Fruit fly (Drosophila melanogaster) whole organism, embryonic: Measurements from ENCODE around the gene mib1.

Experiments used
- Abd-B ChIP-seq: fragments of 200-800 bp; sonication (Bioruptor generic); optimal IDR thresholded peaks from 2 replicates; lab custom pipeline; 2018; ENCODE audit warnings: missing biosample characterization, mild to moderate bottlenecking, missing genetic modification characterization, moderate library complexity
- Awh ChIP-seq: fragments of 200-800 bp; sonication (Bioruptor generic); IDR thresholded peaks from 2 replicates; pipeline ENCODE4, ENCODE4 v1.3.6; 2022; ENCODE audit warnings: missing biosample characterization, missing genetic modification characterization
- B-H1 ChIP-seq: fragments of 200-800 bp; sonication (Bioruptor generic); IDR thresholded peaks from 3 replicates; pipeline ENCODE4 v1.3.6; 2022; ENCODE audit warnings: missing biosample characterization, missing genetic modification characterization
- BEAF-32 ChIP-seq: fragments of 200-800 bp; sonication (Bioruptor generic); optimal IDR thresholded peaks from 3 replicates; lab custom pipeline; 2017; ENCODE audit warnings: missing biosample characterization, missing genetic modification characterization, mild to moderate bottlenecking, moderate library complexity, missing genetic modification reagents
- C15 ChIP-seq: fragments of 200-800 bp; sonication (Bioruptor generic); IDR thresholded peaks from 3 replicates; pipeline ENCODE4 v1.3.6; 2022; ENCODE audit warnings: missing biosample characterization, missing genetic modification characterization
- CG1233 ChIP-seq: fragments of 200-800 bp; sonication (Bioruptor generic); optimal IDR thresholded peaks from 4 replicates; lab custom pipeline; 2018; ENCODE audit warnings: missing biosample characterization, mild to moderate bottlenecking, missing genetic modification characterization
- CG12744 ChIP-seq: fragments of 200-800 bp; sonication (Bioruptor generic); optimal IDR thresholded peaks from 2 replicates; lab custom pipeline; 2016; ENCODE audit warnings: missing biosample characterization, missing genetic modification characterization
- CG14965 ChIP-seq: fragments of 200-800 bp; sonication (Bioruptor generic); optimal IDR thresholded peaks from 2 replicates; lab custom pipeline; 2016; ENCODE audit warnings: missing biosample characterization, missing genetic modification characterization, borderline replicate concordance
- CG16815 ChIP-seq: fragments of 200-800 bp; sonication (Bioruptor generic); optimal IDR thresholded peaks from 3 replicates; lab custom pipeline; 2017; ENCODE audit warnings: missing biosample characterization, mild to moderate bottlenecking, missing genetic modification characterization
- CG17186 ChIP-seq: fragments of 200-800 bp; sonication (Bioruptor generic); optimal IDR thresholded peaks from 3 replicates; lab custom pipeline; 2017; ENCODE audit warnings: missing biosample characterization, missing genetic modification reagents, missing genetic modification characterization
- CG18599 ChIP-seq: fragments of 200-800 bp; sonication (Bioruptor generic); optimal IDR thresholded peaks from 3 replicates; lab custom pipeline; 2017; ENCODE audit warnings: missing biosample characterization, missing genetic modification characterization, mild to moderate bottlenecking, moderate library complexity, missing genetic modification reagents
- CG30403 ChIP-seq: fragments of 200-800 bp; sonication (Bioruptor generic); optimal IDR thresholded peaks from 3 replicates; lab custom pipeline; 2016; ENCODE audit warnings: missing biosample characterization, missing genetic modification characterization
- CG31365 ChIP-seq: fragments of 200-800 bp; sonication (Bioruptor generic); optimal IDR thresholded peaks from 2 replicates; lab custom pipeline; 2018; ENCODE audit warnings: missing biosample characterization, mild to moderate bottlenecking, missing genetic modification characterization
- CG31388 ChIP-seq: fragments of 200-800 bp; sonication (Bioruptor generic); optimal IDR thresholded peaks from 2 replicates; lab custom pipeline; 2016; ENCODE audit warnings: missing biosample characterization, missing genetic modification characterization
- CG3407 ChIP-seq: fragments of 200-800 bp; sonication (Bioruptor generic); optimal IDR thresholded peaks from 2 replicates; lab custom pipeline; 2018; ENCODE audit warnings: missing biosample characterization, mild to moderate bottlenecking, missing genetic modification characterization
- CG3726 ChIP-seq: fragments of 200-800 bp; sonication (Bioruptor generic); IDR thresholded peaks from 3 replicates; pipeline ENCODE4, ENCODE4 v1.3.6; 2022; ENCODE audit warnings: missing biosample characterization, missing genetic modification characterization
- CG5245 ChIP-seq: fragments of 200-800 bp; sonication (Bioruptor generic); optimal IDR thresholded peaks from 3 replicates; lab custom pipeline; 2016; ENCODE audit warnings: missing biosample characterization, missing genetic modification characterization
- CG7786 ChIP-seq: fragments of 200-800 bp; sonication (Bioruptor generic); optimal IDR thresholded peaks from 2 replicates; lab custom pipeline; 2016; ENCODE audit warnings: missing biosample characterization, missing genetic modification characterization
- CG9817 ChIP-seq: fragments of 200-800 bp; sonication (Bioruptor generic); optimal IDR thresholded peaks from 2 replicates; lab custom pipeline; 2018; ENCODE audit warnings: missing biosample characterization, mild to moderate bottlenecking, missing genetic modification characterization, moderate library complexity
- Dfd ChIP-seq, 2 experiments: fragments of >200 bp; optimal IDR thresholded peaks; 2 replicates each; lab custom pipeline; 2017; ENCODE audit warnings: missing biosample characterization in 2 of 2, missing genetic modification characterization in 2 of 2
- Dref ChIP-seq: fragments of 200-800 bp; sonication (Bioruptor generic); IDR thresholded peaks from 2 replicates; pipeline ENCODE4 v1.3.6; 2022; ENCODE audit warnings: missing biosample characterization, missing genetic modification characterization
- HHEX ChIP-seq: fragments of 200-800 bp; sonication (Bioruptor generic); optimal IDR thresholded peaks from 3 replicates; lab custom pipeline; 2017; ENCODE audit warnings: missing biosample characterization, mild to moderate bottlenecking, missing genetic modification characterization, missing genetic modification reagents
- HmgZ ChIP-seq: fragments of 200-800 bp; sonication (Bioruptor generic); optimal IDR thresholded peaks from 2 replicates; lab custom pipeline; 2018; ENCODE audit warnings: missing biosample characterization, mild to moderate bottlenecking, missing genetic modification characterization
- Hmx ChIP-seq: fragments of 200-800 bp; sonication (Bioruptor generic); optimal IDR thresholded peaks from 2 replicates; lab custom pipeline; 2016; ENCODE audit warnings: missing biosample characterization, missing genetic modification characterization
- MBD-R2 ChIP-seq: fragments of 200-800 bp; sonication (Bioruptor generic); IDR thresholded peaks from 2 replicates; pipeline ENCODE4 v1.3.6; 2022; ENCODE audit warnings: missing biosample characterization, missing genetic modification characterization
- Mrtf ChIP-seq: fragments of 200-800 bp; sonication (Bioruptor generic); IDR thresholded peaks from 3 replicates; pipeline ENCODE4 v1.3.6; 2022; ENCODE audit warnings: missing biosample characterization, missing genetic modification characterization
- Oli ChIP-seq: fragments of 200-800 bp; sonication (Bioruptor generic); optimal IDR thresholded peaks from 2 replicates; lab custom pipeline; 2018; ENCODE audit warnings: missing biosample characterization, mild to moderate bottlenecking, missing genetic modification characterization, moderate library complexity
- Sin3A ChIP-seq: fragments of >200 bp; optimal IDR thresholded peaks from 2 replicates; lab custom pipeline; 2018
- Xrp1 ChIP-seq: fragments of 200-800 bp; sonication (Bioruptor generic); IDR thresholded peaks from 2 replicates; pipeline ENCODE4 v1.3.6; 2022; ENCODE audit warnings: missing biosample characterization, missing genetic modification characterization
- ab ChIP-seq: fragments of 200-800 bp; sonication (Bioruptor generic); optimal IDR thresholded peaks from 2 replicates; lab custom pipeline; 2016; ENCODE audit warnings: missing biosample characterization, missing genetic modification characterization
- ac ChIP-seq: fragments of 200-800 bp; sonication (Bioruptor generic); optimal IDR thresholded peaks from 3 replicates; lab custom pipeline; 2017; ENCODE audit warnings: missing biosample characterization, mild to moderate bottlenecking, missing genetic modification characterization
- ash1 ChIP-seq: fragments of 200-800 bp; sonication (Bioruptor generic); optimal IDR thresholded peaks from 2 replicates; lab custom pipeline; 2018; ENCODE audit warnings: missing biosample characterization, mild to moderate bottlenecking, missing genetic modification characterization
- bbx ChIP-seq: fragments of 200-800 bp; sonication (Bioruptor generic); IDR thresholded peaks from 2 replicates; pipeline ENCODE4 v1.3.6; 2022; ENCODE audit warnings: missing biosample characterization, missing genetic modification characterization; ENCODE audit not compliant: partially characterized antibody
- br ChIP-seq: fragments of >200 bp; optimal IDR thresholded peaks from 2 replicates; lab custom pipeline; 2017
- cg ChIP-seq: fragments of 200-800 bp; sonication (Bioruptor generic); optimal IDR thresholded peaks from 3 replicates; lab custom pipeline; 2019; ENCODE audit warnings: missing biosample characterization, mild to moderate bottlenecking, missing genetic modification characterization, moderate library complexity
- chinmo ChIP-seq: fragments of 200-800 bp; sonication (Bioruptor generic); IDR thresholded peaks from 4 replicates; pipeline ENCODE4 v1.3.6; 2022; ENCODE audit warnings: missing biosample characterization, missing genetic modification characterization; ENCODE audit not compliant: partially characterized antibody
- ci ChIP-seq: fragments of 200-800 bp; sonication (Bioruptor generic); IDR thresholded peaks from 3 replicates; pipeline ENCODE4 v1.3.6; 2022; ENCODE audit warnings: missing biosample characterization, missing genetic modification characterization
- corto ChIP-seq: fragments of 200-800 bp; sonication (Bioruptor generic); optimal IDR thresholded peaks from 2 replicates; lab custom pipeline; 2016; ENCODE audit warnings: missing biosample characterization, mild to moderate bottlenecking, missing genetic modification characterization, moderate library complexity
- dati ChIP-seq: fragments of 200-800 bp; sonication (Bioruptor generic); IDR thresholded peaks from 2 replicates; pipeline ENCODE4 v1.3.6; 2022; ENCODE audit warnings: missing biosample characterization, missing genetic modification characterization
- emc ChIP-seq: fragments of 200-800 bp; sonication (Bioruptor generic); optimal IDR thresholded peaks from 2 replicates; lab custom pipeline; 2016; ENCODE audit warnings: missing biosample characterization, missing genetic modification characterization
- fd102C ChIP-seq: fragments of 200-800 bp; sonication (Bioruptor generic); optimal IDR thresholded peaks from 2 replicates; lab custom pipeline; 2018; ENCODE audit warnings: missing biosample characterization, mild to moderate bottlenecking, missing genetic modification characterization, moderate library complexity
- grn ChIP-seq: fragments of 200-800 bp; sonication (Bioruptor generic); optimal IDR thresholded peaks from 3 replicates; lab custom pipeline; 2017; ENCODE audit warnings: missing biosample characterization, missing genetic modification characterization
- jumu ChIP-seq: fragments of 200-800 bp; sonication (Bioruptor generic); optimal IDR thresholded peaks from 3 replicates; lab custom pipeline; 2016; ENCODE audit warnings: missing biosample characterization, missing genetic modification characterization
- kni ChIP-seq: fragments of 200-800 bp; sonication (Bioruptor generic); optimal IDR thresholded peaks from 3 replicates; lab custom pipeline; 2017; ENCODE audit warnings: mild to moderate bottlenecking, missing biosample characterization, missing genetic modification reagents, missing genetic modification characterization
- repo ChIP-seq: fragments of 200-800 bp; sonication (Bioruptor generic); optimal IDR thresholded peaks from 2 replicates; lab custom pipeline; 2016; ENCODE audit warnings: missing biosample characterization, missing genetic modification characterization
- salm ChIP-seq: fragments of 200-800 bp; sonication (Bioruptor generic); optimal IDR thresholded peaks from 2 replicates; lab custom pipeline; 2018; ENCODE audit warnings: missing biosample characterization, mild to moderate bottlenecking, missing genetic modification characterization
- slp2 ChIP-seq: fragments of 200-800 bp; sonication (Bioruptor generic); optimal IDR thresholded peaks from 2 replicates; lab custom pipeline; 2016; ENCODE audit warnings: missing biosample characterization, missing genetic modification characterization
- tio ChIP-seq: fragments of 200-800 bp; sonication (Bioruptor generic); optimal IDR thresholded peaks from 2 replicates; lab custom pipeline; 2017; ENCODE audit warnings: missing biosample characterization, missing genetic modification characterization, inconsistent platforms
- vfl ChIP-seq: fragments of 200-800 bp; sonication (Bioruptor generic); optimal IDR thresholded peaks from 2 replicates; lab custom pipeline; 2016; ENCODE audit warnings: missing biosample characterization, missing genetic modification characterization
- wor ChIP-seq: fragments of 200-800 bp; sonication (Bioruptor generic); IDR thresholded peaks from 2 replicates; pipeline ENCODE4 v1.3.6; 2022; ENCODE audit warnings: missing biosample characterization, missing genetic modification characterization
- zen ChIP-seq: fragments of 200-800 bp; sonication (Bioruptor generic); optimal IDR thresholded peaks from 3 replicates; lab custom pipeline; 2018; ENCODE audit warnings: missing biosample characterization, mild to moderate bottlenecking, missing genetic modification characterization, moderate library complexity
- zfh2 ChIP-seq: fragments of 200-800 bp; sonication (Bioruptor generic); optimal IDR thresholded peaks from 2 replicates; lab custom pipeline; 2016; ENCODE audit warnings: missing biosample characterization, missing genetic modification characterization

The mib1 gene

DNA sequence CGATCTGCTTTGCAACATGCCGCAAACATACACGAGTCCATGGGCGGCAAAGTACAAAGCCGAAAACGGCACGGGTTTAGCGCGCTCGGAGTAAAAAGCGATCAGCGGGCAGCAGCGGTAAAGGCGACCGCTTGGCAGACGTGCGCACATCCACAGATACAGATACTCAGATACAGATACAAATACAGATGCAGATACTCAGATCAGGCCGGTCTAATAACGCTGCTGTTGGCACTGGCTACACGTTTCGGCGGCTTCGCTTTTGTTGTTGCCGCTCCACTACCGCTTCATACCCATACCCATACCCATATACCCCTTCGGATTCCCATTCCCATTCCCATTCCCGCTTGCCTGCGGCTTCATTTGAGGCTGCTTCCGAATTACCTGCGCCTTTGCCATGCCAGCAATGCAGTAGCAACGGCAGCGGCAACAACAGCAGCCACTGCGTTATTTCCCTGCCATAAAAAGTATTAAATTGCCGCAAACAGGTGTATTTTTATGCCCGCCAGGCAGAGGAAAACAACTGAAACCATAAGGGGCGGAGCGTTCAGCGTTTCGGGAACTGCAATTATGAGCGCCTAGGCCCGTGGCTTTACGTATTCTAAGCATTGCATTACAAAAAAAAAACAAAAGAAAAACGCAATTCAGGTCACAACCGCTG is 13.5 kb upstream of the mib1 start (continued):
- TF ChIP-seq MBD-R2 (GFP tag; lab: Robert Waterston, UW) = no peak
- no peak for TF ChIP-seq HHEX (GFP tag; lab: Kevin White, UChicago)
- TF ChIP-seq B-H1 (GFP tag; lab: Robert Waterston, UW) = no peak
- TF ChIP-seq slp2 = no peak
- no peak for TF ChIP-seq fd102C
- no peak for TF ChIP-seq HmgZ (tag; lab: Kevin White, UChicago)
- no peak for TF ChIP-seq emc
- TF ChIP-seq vfl (GFP tag; lab: Kevin White, UChicago) = no peak
- TF ChIP-seq salm (tag; lab: Kevin White, UChicago) = no peak
- no peak for TF ChIP-seq ci
- TF ChIP-seq CG7786 (GFP tag; lab: Kevin White, UChicago) = no peak
- peak; percentile 32 for TF ChIP-seq grn (GFP tag; lab: Kevin White, UChicago)
- peak; percentile 91 for TF ChIP-seq kni (GFP tag; lab: Kevin White, UChicago)
- TF ChIP-seq cg (GFP tag; lab: Kevin White, UChicago) = peak; percentile 61
- TF ChIP-seq repo (GFP tag; lab: Kevin White, UChicago) = no peak
- TF ChIP-seq CG3726 (GFP tag; lab: Robert Waterston, UW) = no peak
- no peak for TF ChIP-seq CG16815
- TF ChIP-seq CG1233 (GFP tag; lab: Kevin White, UChicago) = no peak
- no peak for TF ChIP-seq CG9817
- 0 out of 2 replicates have a peak, but pooled peaks have one; percentile 9 for TF ChIP-seq Xrp1
- no peak for TF ChIP-seq dati (GFP tag; lab: Robert Waterston, UW)
- no peak for TF ChIP-seq Abd-B (GFP tag; lab: Kevin White, UChicago)
- peak; percentile 80 for TF ChIP-seq zen (tag; lab: Kevin White, UChicago)
- peak; percentile 62 for TF ChIP-seq ac
- TF ChIP-seq CG31365 (tag; lab: Kevin White, UChicago) = no peak
- TF ChIP-seq jumu (GFP tag; lab: Kevin White, UChicago) = no peak
- TF ChIP-seq br (lab: Kevin White, UChicago) = no peak
- no peak for TF ChIP-seq Dref
- TF ChIP-seq CG30403 (GFP tag; lab: Kevin White, UChicago) = no peak
- no peak for TF ChIP-seq ab
- TF ChIP-seq CG17186 (GFP tag; lab: Kevin White, UChicago) = no peak
- no peak for TF ChIP-seq CG5245 (GFP tag; lab: Kevin White, UChicago)
- no peak for TF ChIP-seq C15
- TF ChIP-seq CG31388 (GFP tag; lab: Kevin White, UChicago) = no peak
- 0 out of 4 replicates have a peak, but pooled peaks have one; percentile 27 for TF ChIP-seq chinmo
- TF ChIP-seq bbx = no peak
- TF ChIP-seq Sin3A (lab: Kevin White, UChicago) = no peak
- TF ChIP-seq tio = no peak
- TF ChIP-seq CG18599 = no peak
- no peak for TF ChIP-seq Dfd (GFP tag; optimal IDR thresholded peaks at IDR 0.05; lab: Kevin White, UChicago)
- no peak for TF ChIP-seq BEAF-32 (GFP tag; lab: Kevin White, UChicago)
- no peak for TF ChIP-seq ash1 (GFP tag; lab: Kevin White, UChicago)
- TF ChIP-seq zfh2 (GFP tag; lab: Kevin White, UChicago) = no peak
- no peak for TF ChIP-seq Mrtf (GFP tag; lab: Robert Waterston, UW)
- no peak for TF ChIP-seq Hmx
- TF ChIP-seq wor (GFP tag; lab: Robert Waterston, UW) = no peak
- no peak for TF ChIP-seq CG14965 (GFP tag; lab: Kevin White, UChicago)
- TF ChIP-seq CG3407 (GFP tag; lab: Kevin White, UChicago) = no peak
- TF ChIP-seq Awh (GFP tag; lab: Robert Waterston, UW) = no peak
- TF ChIP-seq corto = no peak
- no peak for TF ChIP-seq Oli (tag; lab: Kevin White, UChicago)
- no peak for TF ChIP-seq CG12744
